Worm (Caenorhabditis elegans) whole organism, young adult: Measurements from ENCODE around the gene coa-7.

Source experiments
- C06A6.2 ChIP-seq: fragments of 200-800 bp; sonication (Bioruptor generic); conservative IDR thresholded peaks from 2 replicates; pipeline ENCODE4 v1.3.6; 2022; ENCODE audit warnings: missing genetic modification characterization, missing compliant biosample characterization
- C17E4.6 ChIP-seq: fragments of 200-800 bp; sonication (Bioruptor generic); IDR thresholded peaks from 2 replicates; pipeline ENCODE4 v1.3.6; 2022; ENCODE audit warnings: missing genetic modification reagents, missing genetic modification characterization, missing compliant biosample characterization
- K12H6.12 ChIP-seq: fragments of 200-800 bp; sonication (Bioruptor generic); optimal IDR thresholded peaks from 2 replicates; lab custom pipeline; 2018; ENCODE audit warnings: mild to moderate bottlenecking, missing genetic modification characterization, missing compliant biosample characterization
- attf-6 ChIP-seq: fragments of 200-800 bp; sonication (Bioruptor generic); IDR thresholded peaks from 2 replicates; pipeline ENCODE4 v1.3.6; 2022; ENCODE audit warnings: missing genetic modification reagents, missing genetic modification characterization, missing compliant biosample characterization
- lsy-27 ChIP-seq: sonication (generic microtip); optimal IDR thresholded peaks from 2 replicates; lab custom pipeline; 2017; ENCODE audit warnings: missing genetic modification characterization, mild to moderate bottlenecking, missing compliant biosample characterization, antibody characterized with exemption, missing genotype, borderline replicate concordance; ENCODE audit not compliant: insufficient read depth
- nhr-90 ChIP-seq: sonication (generic microtip); optimal IDR thresholded peaks from 2 replicates; lab custom pipeline; 2016; ENCODE audit warnings: missing genotype, mild to moderate bottlenecking, missing genetic modification characterization, missing compliant biosample characterization
- snpc-3.4 ChIP-seq: sonication (generic microtip); optimal IDR thresholded peaks from 2 replicates; lab custom pipeline; 2017; ENCODE audit warnings: missing genetic modification characterization, mild to moderate bottlenecking, missing compliant biosample characterization, antibody characterized with exemption, moderate library complexity, missing genotype, missing genetic modification reagents
- unc-62 ChIP-seq: fragments of 150-350 bp; optimal IDR thresholded peaks from 2 replicates; lab custom pipeline; 2014; ENCODE audit warnings: missing biosample characterization, missing genetic modification reagents, missing genetic modification characterization
- zfh-2 ChIP-seq: fragments of 200-800 bp; sonication (Bioruptor generic); conservative IDR thresholded peaks from 2 replicates; pipeline ENCODE4 v1.3.6; 2022; ENCODE audit warnings: missing genetic modification reagents, missing genetic modification characterization, missing compliant biosample characterization
- ztf-25 ChIP-seq: fragments of 200-800 bp; sonication (Bioruptor generic); IDR thresholded peaks from 2 replicates; pipeline ENCODE4 v1.3.6; 2022; ENCODE audit warnings: missing genetic modification reagents, missing genetic modification characterization, missing compliant biosample characterization

DNA sequence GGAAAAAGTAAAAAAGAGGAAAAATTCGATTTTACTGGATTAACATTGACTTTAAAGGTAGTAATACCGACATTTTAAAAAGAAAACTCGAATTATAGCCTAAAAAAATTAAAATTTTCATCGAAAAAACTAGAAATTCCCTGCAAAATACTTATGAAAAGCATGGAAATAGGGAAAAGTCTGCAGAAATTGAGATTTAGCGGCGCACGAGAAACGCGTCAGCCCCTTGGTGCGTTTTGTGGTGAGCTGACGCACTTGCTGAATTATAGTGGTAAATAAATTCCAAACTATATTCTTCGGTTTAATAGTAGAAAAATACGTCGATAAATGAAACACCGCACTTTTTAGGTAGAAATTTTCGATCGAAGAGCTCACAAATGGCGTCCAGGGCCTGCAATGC, 43.5 kb upstream of the coa-7 start:
- no peak for TF ChIP-seq nhr-90 (tag; lab: Kevin White, UChicago)
- TF ChIP-seq lsy-27 (tag; lab: Kevin White, UChicago) = no peak
- no peak for TF ChIP-seq C06A6.2 (GFP tag; lab: Robert Waterston, UW)
- TF ChIP-seq snpc-3.4 (tag; lab: Kevin White, UChicago) = no peak
- no peak for TF ChIP-seq ztf-25 (GFP tag; lab: Robert Waterston, UW)
- no peak for TF ChIP-seq unc-62 (GFP tag; lab: Kevin White, UChicago)
- no peak for TF ChIP-seq K12H6.12 (tag; lab: Kevin White, UChicago)
- no peak for TF ChIP-seq attf-6 (GFP tag; lab: Robert Waterston, UW)
- TF ChIP-seq C17E4.6 (GFP tag; lab: Robert Waterston, UW) = no peak
- no peak for TF ChIP-seq zfh-2 (GFP tag; lab: Robert Waterston, UW)
